Worm (Caenorhabditis elegans) whole organism, mixed stage, embryonic: ENCODE data around the gene ttr-30.

ENCODE experiments used
- ceh-83 ChIP-seq: fragments of 200-800 bp; sonication (Bioruptor generic); optimal IDR thresholded peaks from 2 replicates; lab custom pipeline; 2018; ENCODE audit warnings: mild to moderate bottlenecking, missing genetic modification characterization, missing compliant biosample characterization
- cnd-1 ChIP-seq: fragments of 200-800 bp; sonication (Bioruptor generic); optimal IDR thresholded peaks from 2 replicates; lab custom pipeline; 2018; ENCODE audit warnings: mild to moderate bottlenecking, missing genetic modification characterization, missing compliant biosample characterization
- hlh-1 ChIP-seq: fragments of 150-350 bp; optimal IDR thresholded peaks from 2 replicates; lab custom pipeline; 2014; ENCODE audit warnings: missing biosample characterization, missing genetic modification reagents, missing genetic modification characterization
- lin-13 ChIP-seq: fragments of 150-350 bp; optimal IDR thresholded peaks from 2 replicates; lab custom pipeline; 2014; ENCODE audit warnings: missing biosample characterization, missing genetic modification characterization
- nhr-237 ChIP-seq: fragments of 150-350 bp; optimal IDR thresholded peaks from 2 replicates; lab custom pipeline; 2014; ENCODE audit warnings: missing biosample characterization, missing genetic modification characterization
- pha-4 ChIP-seq: fragments of 150-350 bp; optimal IDR thresholded peaks from 2 replicates; lab custom pipeline; 2018; ENCODE audit warnings: missing biosample characterization, missing genetic modification reagents, missing genetic modification characterization
- snpc-4 ChIP-seq: fragments of 150-350 bp; optimal IDR thresholded peaks from 2 replicates; lab custom pipeline; 2014; ENCODE audit warnings: missing biosample characterization, missing genetic modification characterization
- unc-39 ChIP-seq: fragments of 150-350 bp; optimal IDR thresholded peaks from 2 replicates; lab custom pipeline; 2014; ENCODE audit warnings: missing biosample characterization, missing genetic modification characterization

DNA sequence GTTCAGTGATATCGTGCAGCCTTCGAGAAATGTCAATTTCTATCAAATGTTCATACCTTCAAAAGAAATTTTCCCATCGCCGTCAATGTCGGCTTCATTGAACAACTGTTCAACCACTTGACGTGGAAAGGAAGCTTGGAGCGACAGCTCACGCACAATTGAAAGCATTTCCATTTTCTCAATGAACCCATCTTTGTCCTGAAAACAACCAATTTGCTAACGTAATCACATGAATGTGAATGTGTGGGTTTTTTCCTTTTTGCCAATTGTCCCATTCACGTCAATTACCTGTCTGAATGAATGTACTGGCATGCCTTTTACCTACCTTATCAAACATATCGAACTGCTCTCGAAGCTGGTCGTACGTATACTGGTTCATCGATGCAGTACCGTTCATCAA, 34.4 kb upstream of the ttr-30 start:
- TF ChIP-seq unc-39 (tag; lab: Kevin White, UChicago): no peak
- no peak for TF ChIP-seq ceh-83
- TF ChIP-seq lin-13 (tag; lab: Kevin White, UChicago): no peak
- no peak for TF ChIP-seq hlh-1 (tag; lab: Kevin White, UChicago)
- TF ChIP-seq cnd-1: no peak
- no peak for TF ChIP-seq nhr-237 (tag; lab: Kevin White, UChicago)
- TF ChIP-seq pha-4 (tag; lab: Kevin White, UChicago): no peak
- TF ChIP-seq snpc-4 (tag; lab: Kevin White, UChicago): no peak
